Worm (Caenorhabditis elegans) whole organism, L1 larva: ENCODE data around the gene sre-24.

Experiments used
- C04F5.9 ChIP-seq: sonication (generic microtip); optimal IDR thresholded peaks from 2 replicates; lab custom pipeline; 2016; ENCODE audit warnings: missing genetic modification characterization, missing compliant biosample characterization
- ama-1 ChIP-seq: fragments of 150-350 bp; optimal IDR thresholded peaks from 2 replicates; lab custom pipeline; 2014
- elt-2 ChIP-seq: sonication (generic microtip); optimal IDR thresholded peaks from 2 replicates; lab custom pipeline; 2016; ENCODE audit warnings: missing genetic modification characterization, mild to moderate bottlenecking, inconsistent platforms, missing compliant biosample characterization, missing genetic modification reagents
- fkh-10 ChIP-seq: sonication (generic microtip); optimal IDR thresholded peaks from 2 replicates; lab custom pipeline; 2017; ENCODE audit warnings: missing biosample characterization, missing genetic modification reagents, missing genetic modification characterization
- hlh-17 ChIP-seq: fragments of 200-800 bp; sonication (Bioruptor generic); optimal IDR thresholded peaks from 2 replicates; lab custom pipeline; 2018; ENCODE audit warnings: missing genetic modification characterization, mild to moderate bottlenecking, missing compliant biosample characterization, moderate library complexity, borderline replicate concordance
- lsy-2 ChIP-seq, 2 experiments: fragments of 150-350 bp; optimal IDR thresholded peaks; 2 replicates each; lab custom pipeline; 2014; ENCODE audit warnings: missing biosample characterization in 2 of 2, missing genetic modification characterization in 2 of 2
- mep-1 ChIP-seq: fragments of 150-350 bp; optimal IDR thresholded peaks from 2 replicates; lab custom pipeline; 2014; ENCODE audit warnings: missing biosample characterization, missing genetic modification characterization
- nhr-11 ChIP-seq: fragments of 150-350 bp; optimal IDR thresholded peaks from 2 replicates; lab custom pipeline; 2014; ENCODE audit warnings: missing biosample characterization, missing genetic modification characterization
- nhr-12 ChIP-seq: sonication (generic microtip); optimal IDR thresholded peaks from 2 replicates; lab custom pipeline; 2017; ENCODE audit warnings: missing biosample characterization, missing genetic modification characterization
- skn-1 ChIP-seq: fragments of 150-350 bp; optimal IDR thresholded peaks from 2 replicates; lab custom pipeline; 2014; ENCODE audit warnings: missing biosample characterization, missing genetic modification characterization
- snpc-4 ChIP-seq: fragments of 150-350 bp; optimal IDR thresholded peaks from 2 replicates; lab custom pipeline; 2014; ENCODE audit warnings: missing biosample characterization, missing genetic modification characterization
- unc-98 ChIP-seq: fragments of 200-800 bp; sonication (Bioruptor generic); IDR thresholded peaks from 2 replicates; pipeline ENCODE4 v1.3.6; 2022; ENCODE audit warnings: missing genetic modification characterization, missing compliant biosample characterization

DNA sequence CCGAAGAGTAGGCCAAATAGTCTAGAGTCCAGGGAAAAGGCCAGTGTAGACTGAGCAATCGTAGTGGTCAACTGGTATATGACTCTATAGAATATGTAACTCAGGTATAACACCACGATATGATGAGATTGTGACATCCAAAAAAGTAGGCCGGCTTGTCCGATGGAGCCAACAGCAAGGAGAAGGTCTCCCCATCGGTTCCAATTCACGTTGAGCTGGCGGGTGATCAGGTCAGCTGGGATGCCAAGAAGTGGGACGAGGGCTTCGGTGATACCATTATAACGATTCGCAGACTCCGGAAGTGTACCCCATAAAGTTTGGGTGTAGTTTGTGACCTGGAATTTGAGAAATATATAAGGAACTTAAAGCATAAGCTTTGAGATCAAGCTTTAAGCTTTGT lies 11.6 kb upstream of the sre-24 start:
- TF ChIP-seq C04F5.9 (tag; lab: Kevin White, UChicago) (no peak), fkh-10 (GFP tag; lab: Kevin White, UChicago) (no peak), nhr-11 (tag; lab: Kevin White, UChicago) (no peak), snpc-4 (no peak), lsy-2 (tag; optimal IDR thresholded peaks at IDR 0.05; lab: Kevin White, UChicago) (no peak), nhr-12 (no peak), elt-2 (tag; lab: Kevin White, UChicago) (no peak), mep-1 (tag; lab: Kevin White, UChicago) (no peak), hlh-17 (GFP tag; lab: Kevin White, UChicago) (no peak), skn-1 (no peak), ama-1 (lab: Kevin White, UChicago) (no peak), unc-98 (GFP tag; lab: Robert Waterston, UW) (no peak)
